Worm (Caenorhabditis elegans) whole organism, midembryonic: ENCODE measurements around the gene F10E9.2.

Experiments
- T22C8.4 ChIP-seq: fragments of 200-800 bp; sonication (Bioruptor generic); IDR thresholded peaks from 2 replicates; pipeline ENCODE4 v1.3.6; 2022; ENCODE audit warnings: missing genetic modification characterization, missing compliant biosample characterization
- ref-1 ChIP-seq: fragments of 200-800 bp; sonication (Bioruptor generic); conservative IDR thresholded peaks from 2 replicates; pipeline ENCODE4 v1.3.6; 2022; ENCODE audit warnings: missing genetic modification reagents, missing genetic modification characterization, missing compliant biosample characterization
- ztf-23 ChIP-seq: fragments of 200-800 bp; sonication (Bioruptor generic); IDR thresholded peaks from 2 replicates; pipeline ENCODE4 v1.3.6; 2022; ENCODE audit warnings: missing genetic modification reagents, missing genetic modification characterization, missing compliant biosample characterization

DNA sequence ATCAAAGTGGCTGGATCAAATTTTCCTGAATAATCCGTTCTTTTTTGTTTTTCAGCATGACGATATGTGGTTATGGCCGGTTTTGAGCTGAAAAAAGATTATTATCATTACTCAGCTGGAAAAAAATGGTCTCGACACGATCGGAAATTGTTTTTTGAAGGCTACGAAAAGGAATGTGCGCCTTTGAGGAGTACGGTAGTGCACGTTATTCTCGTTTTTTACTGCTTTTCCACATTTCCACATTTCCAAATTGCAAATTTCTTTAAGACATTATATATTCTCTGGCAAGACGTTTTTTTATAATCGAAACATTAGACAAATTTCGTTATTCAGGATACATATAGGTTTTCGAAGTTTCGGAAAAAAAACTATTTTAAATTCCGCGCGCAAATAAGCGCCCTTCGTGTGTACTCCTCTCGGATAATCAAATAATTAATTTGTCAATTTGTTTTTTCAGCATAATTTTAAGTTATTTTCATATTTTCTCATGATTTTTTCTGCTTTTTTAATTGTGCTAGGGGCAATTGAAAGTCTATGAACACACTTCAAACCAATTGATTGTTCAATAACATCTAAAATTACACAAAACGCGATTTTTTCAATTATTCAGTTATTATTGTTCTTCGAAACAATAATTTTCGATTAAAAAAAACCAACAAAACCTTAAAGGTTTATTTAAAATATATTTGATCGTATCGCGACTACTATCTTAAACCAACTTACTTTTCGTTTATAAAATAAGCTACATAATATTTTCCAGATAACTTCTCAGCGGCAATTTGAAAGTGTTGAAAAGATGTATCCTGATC is 51.0 kb downstream of the F10E9.2 start, which contains the start of gene R05D3.3:
- TF ChIP-seq T22C8.4 (GFP tag; lab: Robert Waterston, UW) (no peak), ztf-23 (GFP tag; lab: Robert Waterston, UW) (no peak), ref-1 (no peak)
